Worm (Caenorhabditis elegans) whole organism, early embryonic: ENCODE results near the gene oac-48.

Source experiments
- B0310.2 ChIP-seq: sonication (generic microtip); optimal IDR thresholded peaks from 2 replicates; lab custom pipeline; 2016; ENCODE audit warnings: mild to moderate bottlenecking, missing genetic modification characterization, missing compliant biosample characterization
- F13C5.2 ChIP-seq: sonication (generic microtip); optimal IDR thresholded peaks from 2 replicates; lab custom pipeline; 2017; ENCODE audit warnings: mild to moderate bottlenecking, missing genetic modification characterization, inconsistent platforms, missing compliant biosample characterization
- aly-1 ChIP-seq: sonication (generic microtip); optimal IDR thresholded peaks from 2 replicates; lab custom pipeline; 2016; ENCODE audit warnings: missing genetic modification characterization, missing compliant biosample characterization
- ama-1 ChIP-seq: fragments of 150-350 bp; optimal IDR thresholded peaks from 2 replicates; lab custom pipeline; 2014
- ceh-13 ChIP-seq: fragments of 200-800 bp; sonication (Bioruptor generic); optimal IDR thresholded peaks from 2 replicates; lab custom pipeline; 2018; ENCODE audit warnings: mild to moderate bottlenecking, missing genetic modification characterization, missing compliant biosample characterization
- ceh-36 ChIP-seq: sonication (generic microtip); optimal IDR thresholded peaks from 2 replicates; lab custom pipeline; 2016; ENCODE audit warnings: missing genetic modification characterization, inconsistent platforms, missing compliant biosample characterization
- ets-7 ChIP-seq: sonication (generic microtip); optimal IDR thresholded peaks from 2 replicates; lab custom pipeline; 2016; ENCODE audit warnings: missing genotype, missing genetic modification characterization, missing compliant biosample characterization
- flt-1 ChIP-seq: fragments of 200-800 bp; sonication (Bioruptor generic); IDR thresholded peaks from 2 replicates; pipeline ENCODE4 v1.3.6; 2022; ENCODE audit warnings: missing genetic modification characterization, missing compliant biosample characterization
- hmbx-1 ChIP-seq: sonication (generic microtip); optimal IDR thresholded peaks from 2 replicates; lab custom pipeline; 2016; ENCODE audit warnings: mild to moderate bottlenecking, missing genetic modification characterization, missing compliant biosample characterization
- hmg-4 ChIP-seq: fragments of 200-800 bp; sonication (Bioruptor generic); optimal IDR thresholded peaks from 2 replicates; lab custom pipeline; 2018; ENCODE audit warnings: mild to moderate bottlenecking, missing genetic modification characterization, missing compliant biosample characterization
- hnd-1 ChIP-seq: sonication (generic microtip); optimal IDR thresholded peaks from 2 replicates; lab custom pipeline; 2016; ENCODE audit warnings: missing genetic modification characterization, missing compliant biosample characterization
- pes-1 ChIP-seq: fragments of 200-800 bp; sonication (Bioruptor generic); IDR thresholded peaks from 2 replicates; pipeline ENCODE4 v1.3.6; 2022; ENCODE audit warnings: missing genetic modification reagents, missing genetic modification characterization, missing compliant biosample characterization
- scrt-1 ChIP-seq: fragments of 200-800 bp; sonication (Bioruptor generic); IDR thresholded peaks from 2 replicates; pipeline ENCODE4 v1.3.6; 2022; ENCODE audit warnings: missing genetic modification characterization, missing compliant biosample characterization
- sea-1 ChIP-seq: fragments of 200-800 bp; sonication (Bioruptor generic); conservative IDR thresholded peaks from 2 replicates; pipeline ENCODE4 v1.3.6; 2022; ENCODE audit warnings: missing genetic modification characterization, missing compliant biosample characterization
- tbx-11 ChIP-seq: fragments of 200-800 bp; sonication (Bioruptor generic); IDR thresholded peaks from 2 replicates; pipeline ENCODE4 v1.3.6; 2022; ENCODE audit warnings: missing genetic modification characterization, missing compliant biosample characterization
- tbx-37 ChIP-seq: fragments of 200-800 bp; sonication (Bioruptor generic); conservative IDR thresholded peaks from 2 replicates; pipeline ENCODE4 v1.3.6; 2022; ENCODE audit warnings: missing genetic modification reagents, missing genetic modification characterization, missing compliant biosample characterization
- tra-4 ChIP-seq: sonication (generic microtip); optimal IDR thresholded peaks from 2 replicates; lab custom pipeline; 2017; ENCODE audit warnings: missing genetic modification characterization, missing compliant biosample characterization

oac-48 gene

DNA sequence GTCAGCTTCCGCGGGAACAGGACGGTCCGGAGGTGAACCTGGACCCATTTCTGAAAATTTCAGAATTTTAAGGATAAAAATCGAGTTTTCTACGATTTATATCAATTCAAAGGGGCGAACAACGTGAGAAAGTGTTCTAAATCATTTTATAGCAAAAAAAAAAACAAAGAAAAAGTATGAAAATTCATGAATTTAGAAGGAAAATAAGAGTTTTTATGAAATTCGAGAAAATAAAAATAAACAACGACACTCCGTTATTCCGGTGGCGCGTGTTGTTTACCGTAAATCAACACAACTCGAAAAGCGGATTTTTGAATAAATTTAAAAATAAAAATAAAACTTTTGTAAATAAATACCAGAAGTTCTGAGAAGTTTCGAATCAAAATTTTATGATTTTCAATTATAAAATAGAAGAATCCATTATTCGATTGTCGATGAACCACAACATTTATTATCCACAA, 13.4 kb downstream of the oac-48 start, which contains the start of gene nyn-1:
TSS of gene nyn-1 (minus strand) at position 51 of the 461 bp plus-strand sequence.
- TF ChIP-seq ets-7 (tag; lab: Kevin White, UChicago): no peak

DNA sequence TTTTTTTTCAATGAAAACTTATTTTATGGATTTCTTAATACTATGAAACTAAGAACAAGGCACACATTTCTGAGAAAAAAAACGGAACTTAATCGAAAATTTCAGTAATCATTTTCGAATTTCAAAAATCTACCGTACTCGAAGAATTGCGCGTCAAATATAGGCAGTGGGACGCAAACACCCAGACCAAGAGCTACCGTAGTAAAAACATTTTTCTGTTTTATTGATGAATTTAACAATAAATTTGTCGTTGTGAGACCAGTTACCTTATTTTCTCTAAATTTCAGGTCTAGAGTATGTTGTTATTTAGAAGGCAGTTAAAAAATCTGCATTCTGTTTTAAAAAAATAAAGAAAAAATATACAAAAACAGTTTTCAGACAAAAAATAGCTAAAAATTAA, 14.0 kb downstream of the oac-48 start:
- TF ChIP-seq scrt-1 (GFP tag; lab: Robert Waterston, UW): no peak
- TF ChIP-seq hmbx-1: no peak
- no peak for TF ChIP-seq ceh-13 (GFP tag; lab: Kevin White, UChicago)
- no peak for TF ChIP-seq tbx-37 (GFP tag; lab: Robert Waterston, UW)
- TF ChIP-seq F13C5.2: no peak
- TF ChIP-seq sea-1: no peak
- TF ChIP-seq tra-4 (tag; lab: Kevin White, UChicago): no peak
- no peak for TF ChIP-seq hnd-1 (tag; lab: Kevin White, UChicago)
- no peak for TF ChIP-seq hmg-4 (GFP tag; lab: Kevin White, UChicago)
- TF ChIP-seq ceh-36: no peak
- TF ChIP-seq ets-7 (tag; lab: Kevin White, UChicago): no peak
- no peak for TF ChIP-seq flt-1
- no peak for TF ChIP-seq pes-1 (GFP tag; lab: Robert Waterston, UW)
- TF ChIP-seq B0310.2 (tag; lab: Kevin White, UChicago): no peak
- no peak for TF ChIP-seq aly-1 (tag; lab: Kevin White, UChicago)
- no peak for TF ChIP-seq ama-1 (lab: Kevin White, UChicago)
- TF ChIP-seq tbx-11: no peak

DNA sequence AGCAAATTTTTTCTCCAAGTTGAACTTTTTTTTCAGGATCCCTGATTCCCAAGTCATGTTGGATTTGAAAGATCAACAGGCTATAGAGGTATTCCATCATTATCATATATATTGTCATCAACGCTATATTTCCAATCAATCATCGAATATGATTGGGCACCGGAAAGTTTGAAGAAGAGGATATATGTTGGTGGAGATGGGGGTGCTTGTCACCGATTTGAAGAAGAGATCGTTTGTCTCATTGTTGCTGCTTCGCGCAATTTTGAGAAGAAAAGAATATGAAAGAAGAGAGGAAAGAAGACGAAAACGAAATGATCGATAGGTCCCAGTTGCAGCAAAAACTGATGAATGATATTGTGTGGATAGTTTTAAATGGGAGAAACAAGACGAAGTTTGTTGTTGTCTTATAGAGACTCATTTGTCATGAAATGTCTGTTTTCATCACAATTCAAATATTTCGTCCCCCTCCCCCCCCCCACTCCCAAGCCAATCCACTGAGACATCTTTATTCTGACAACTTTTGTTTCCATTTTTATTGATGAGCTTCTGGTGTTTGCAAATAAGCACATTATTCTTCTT, 15.8 kb downstream of the oac-48 start, which contains the start of gene T23G4.2:
TSS of gene T23G4.2 (minus strand) at position 255 of the 579 bp plus-strand sequence.
- no peak for TF ChIP-seq ets-7 (tag; lab: Kevin White, UChicago)
- TF ChIP-seq B0310.2 (tag; lab: Kevin White, UChicago): no peak
- TF ChIP-seq ceh-36: no peak
- TF ChIP-seq tra-4 (tag; lab: Kevin White, UChicago): no peak
- TF ChIP-seq scrt-1 (GFP tag; lab: Robert Waterston, UW): no peak
- TF ChIP-seq aly-1 (tag; lab: Kevin White, UChicago): no peak
- TF ChIP-seq pes-1 (GFP tag; lab: Robert Waterston, UW): no peak
- no peak for TF ChIP-seq hmg-4 (GFP tag; lab: Kevin White, UChicago)
- no peak for TF ChIP-seq F13C5.2
- TF ChIP-seq flt-1: no peak
- no peak for TF ChIP-seq hmbx-1
- TF ChIP-seq ama-1 (lab: Kevin White, UChicago): no peak
- TF ChIP-seq ceh-13 (GFP tag; lab: Kevin White, UChicago): no peak
- no peak for TF ChIP-seq tbx-37 (GFP tag; lab: Robert Waterston, UW)

DNA sequence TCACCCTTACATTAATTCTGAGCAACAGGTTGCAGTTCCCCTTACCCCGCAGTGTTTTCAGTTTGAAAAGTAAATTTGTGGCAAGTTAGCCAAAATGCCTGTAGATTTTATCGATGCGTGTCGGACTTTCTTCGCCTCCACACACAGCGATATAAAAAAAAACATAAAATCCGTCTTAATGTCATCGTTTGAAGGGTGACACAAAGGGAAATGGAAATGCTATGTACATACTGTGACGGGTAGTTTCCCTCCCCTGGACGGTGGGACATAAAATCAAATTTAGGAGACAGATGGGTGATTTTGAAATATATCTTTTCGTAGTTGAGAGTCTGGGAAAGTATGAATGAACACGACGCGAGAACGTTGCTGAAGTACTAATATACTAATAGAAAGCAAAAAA, 18.9 kb downstream of the oac-48 start:
- TF ChIP-seq flt-1 (no peak), ceh-13 (GFP tag; lab: Kevin White, UChicago) (no peak), pes-1 (GFP tag; lab: Robert Waterston, UW) (no peak), F13C5.2 (no peak), tra-4 (tag; lab: Kevin White, UChicago) (no peak), scrt-1 (GFP tag; lab: Robert Waterston, UW) (no peak), tbx-11 (no peak), sea-1 (no peak), ets-7 (tag; lab: Kevin White, UChicago) (no peak), hmbx-1 (no peak), ama-1 (lab: Kevin White, UChicago) (no peak), tbx-37 (GFP tag; lab: Robert Waterston, UW) (no peak), hnd-1 (tag; lab: Kevin White, UChicago) (no peak), aly-1 (tag; lab: Kevin White, UChicago) (no peak), hmg-4 (GFP tag; lab: Kevin White, UChicago) (no peak), B0310.2 (tag; lab: Kevin White, UChicago) (no peak), ceh-36 (no peak)

DNA sequence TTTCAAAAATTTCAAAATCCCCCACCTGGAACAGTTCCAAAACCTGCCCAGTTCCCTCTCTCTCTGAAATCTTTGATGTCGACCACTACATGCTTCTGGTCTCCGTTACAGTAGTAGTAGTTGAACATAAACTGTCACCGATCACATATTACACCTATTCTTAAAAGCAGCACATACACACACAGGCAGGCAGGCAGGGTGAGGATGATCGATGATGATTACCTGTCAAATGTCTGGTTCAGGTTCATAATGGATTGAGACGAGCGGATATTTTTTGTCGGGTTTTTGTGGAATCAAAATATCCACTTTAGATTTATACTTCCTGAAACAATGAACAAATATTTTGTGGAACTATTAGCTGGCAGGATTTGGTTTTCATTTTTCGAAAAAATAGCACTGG, 20.4 kb downstream of the oac-48 start:
- TF ChIP-seq tbx-37 (GFP tag; lab: Robert Waterston, UW): no peak
- TF ChIP-seq sea-1: no peak
- no peak for TF ChIP-seq ceh-36
- TF ChIP-seq scrt-1 (GFP tag; lab: Robert Waterston, UW): no peak
- TF ChIP-seq ceh-13 (GFP tag; lab: Kevin White, UChicago): no peak
- TF ChIP-seq pes-1 (GFP tag; lab: Robert Waterston, UW): no peak
- TF ChIP-seq hmg-4 (GFP tag; lab: Kevin White, UChicago): no peak
- TF ChIP-seq tra-4 (tag; lab: Kevin White, UChicago): no peak
- no peak for TF ChIP-seq hnd-1 (tag; lab: Kevin White, UChicago)
- no peak for TF ChIP-seq aly-1 (tag; lab: Kevin White, UChicago)
- no peak for TF ChIP-seq hmbx-1
- TF ChIP-seq B0310.2 (tag; lab: Kevin White, UChicago): no peak
- no peak for TF ChIP-seq F13C5.2

DNA sequence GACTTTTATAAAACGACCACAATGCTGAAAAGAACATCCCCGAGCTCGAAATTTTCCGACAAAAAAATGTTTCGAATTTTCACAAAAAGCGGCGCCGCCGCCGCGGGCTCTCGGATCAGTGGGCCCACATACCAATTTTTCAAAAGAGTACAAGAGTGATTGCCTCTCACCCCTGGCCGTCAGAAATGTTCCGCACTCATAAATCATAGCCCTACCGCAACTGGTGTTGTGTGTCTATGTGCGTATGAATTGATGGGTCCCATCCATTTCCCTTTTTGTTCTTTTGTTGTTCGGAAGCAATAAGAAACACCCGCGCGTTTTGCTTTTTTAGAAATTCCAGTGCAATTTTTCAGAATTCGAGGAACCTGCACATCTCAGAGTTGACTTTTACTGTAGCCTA, 21.0 kb downstream of the oac-48 start:
- TF ChIP-seq hmbx-1: no peak
- no peak for TF ChIP-seq hnd-1 (tag; lab: Kevin White, UChicago)
- TF ChIP-seq F13C5.2: no peak
- no peak for TF ChIP-seq pes-1 (GFP tag; lab: Robert Waterston, UW)
- TF ChIP-seq tbx-37 (GFP tag; lab: Robert Waterston, UW): no peak
- TF ChIP-seq flt-1: no peak

DNA sequence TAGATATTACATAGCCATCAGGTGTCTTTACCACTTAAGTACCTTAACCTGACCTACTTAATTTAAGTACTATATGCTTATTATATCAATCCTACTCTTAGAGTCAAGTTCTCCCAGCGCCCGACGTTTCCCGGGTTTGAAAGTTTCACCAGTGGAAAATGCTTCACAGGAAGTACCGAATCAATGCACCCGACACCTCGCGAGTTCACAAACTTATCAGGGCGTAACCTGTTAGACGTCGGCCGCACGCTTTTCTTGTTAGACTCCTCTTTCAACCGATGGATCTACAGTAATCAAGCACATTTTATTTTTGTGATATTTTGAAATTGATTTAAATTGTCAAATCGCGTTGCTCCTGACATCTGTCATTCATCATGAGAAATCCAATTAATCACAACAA, 21.7 kb downstream of the oac-48 start:
- TF ChIP-seq sea-1: no peak

DNA sequence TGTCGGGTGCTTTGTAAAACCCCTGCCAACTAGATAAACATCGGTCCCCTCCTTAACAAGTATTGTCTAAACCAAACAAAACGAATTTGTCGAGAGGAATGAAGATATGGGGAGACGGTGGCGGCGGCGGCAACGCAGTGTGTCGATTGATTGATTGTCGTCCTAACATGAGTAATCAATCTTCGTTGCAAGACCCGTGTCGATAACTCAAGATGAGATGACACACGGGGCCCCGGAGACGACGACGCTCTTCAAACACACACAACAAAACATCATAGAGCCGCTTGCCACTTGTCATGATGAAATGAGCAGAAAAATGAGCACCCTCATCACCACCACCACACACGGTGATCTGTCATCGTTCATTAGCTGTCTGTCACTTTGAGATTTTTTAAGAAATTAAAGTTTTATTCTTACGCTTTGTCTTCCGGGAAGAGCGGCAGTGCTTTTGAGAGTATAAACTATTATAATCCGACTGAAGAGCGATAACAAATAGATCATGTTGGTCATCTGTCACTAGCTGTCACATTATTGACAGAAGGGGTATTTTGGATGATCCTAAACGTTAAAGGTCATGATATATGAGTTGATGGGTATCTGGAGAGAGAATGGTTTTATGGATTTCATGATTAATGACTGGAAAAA, 22.2 kb downstream of the oac-48 start:
- TF ChIP-seq tbx-37 (GFP tag; lab: Robert Waterston, UW) (no peak), aly-1 (tag; lab: Kevin White, UChicago) (no peak), hmg-4 (GFP tag; lab: Kevin White, UChicago) (no peak), hnd-1 (tag; lab: Kevin White, UChicago) (no peak), ceh-13 (GFP tag; lab: Kevin White, UChicago) (no peak), scrt-1 (GFP tag; lab: Robert Waterston, UW) (no peak), pes-1 (GFP tag; lab: Robert Waterston, UW) (no peak), F13C5.2 (no peak), ets-7 (tag; lab: Kevin White, UChicago) (no peak), ceh-36 (no peak)
